Fruit fly (Drosophila melanogaster): ENCODE results near the gene CG17544.

CG17544 gene

DNA sequence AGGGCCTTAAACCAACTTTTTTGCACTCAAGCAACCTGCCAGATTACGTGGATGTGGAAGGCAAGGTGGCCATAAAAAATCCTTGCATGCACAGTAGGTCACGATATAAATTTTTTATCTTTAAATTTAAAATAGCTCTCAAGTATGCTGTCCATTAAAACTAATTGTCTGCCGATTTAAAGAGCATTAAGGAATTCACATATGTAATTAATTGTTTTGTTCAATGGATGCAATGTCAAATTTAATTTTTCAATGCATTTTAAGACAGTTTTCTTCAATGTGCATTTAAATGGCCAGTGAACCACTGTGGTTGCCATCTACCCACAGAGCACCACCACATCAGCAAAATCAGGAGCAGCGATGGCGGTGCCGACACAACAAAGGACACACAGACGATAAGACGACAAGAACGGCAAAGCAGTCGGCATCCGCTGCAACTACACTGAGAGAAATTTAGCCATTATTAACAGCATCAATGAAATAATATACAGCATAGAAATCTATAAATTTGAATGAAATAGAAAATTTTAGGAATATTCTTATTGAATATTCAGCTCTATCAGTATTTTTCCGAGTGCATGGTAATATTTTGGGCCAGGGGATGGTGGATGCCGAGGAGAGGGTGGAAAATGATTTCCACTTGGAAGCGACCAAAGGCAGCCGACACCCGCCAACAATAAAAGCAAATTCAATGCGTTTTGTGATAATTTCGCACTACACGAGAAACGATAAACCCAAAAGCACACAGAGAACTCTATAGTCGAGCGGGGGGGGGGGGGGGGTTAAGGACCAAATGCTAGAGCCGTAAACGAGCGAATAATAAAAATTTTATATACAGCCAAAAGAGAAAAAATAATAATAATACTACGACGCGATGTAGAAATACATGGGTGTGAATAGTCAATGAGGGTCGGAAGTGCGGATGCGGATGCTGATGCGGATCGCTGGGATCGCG lies 20.9 kb downstream of the CG17544 start (continued):
- TF ChIP-seq nmo (GFP tag; optimal IDR thresholded peaks at IDR 0.05) (peak; percentile 58), CG34422 (GFP tag; IDR thresholded peaks at IDR 0.05) (peak; percentile 74; the same call in 1 of the 3 replicates), CG2199 (GFP tag; IDR thresholded peaks at IDR 0.05) (no peak), al (GFP tag; IDR thresholded peaks at IDR 0.05) (no peak), pho (GFP tag; optimal IDR thresholded peaks at IDR 0.05) (no peak), CG9876 (GFP tag; optimal IDR thresholded peaks at IDR 0.05) (no peak), Fer1 (GFP tag; optimal IDR thresholded peaks at IDR 0.05) (peak; percentile 30), Side (GFP tag; optimal IDR thresholded peaks at IDR 0.05) (peak; percentile 35), Six4 (GFP tag; optimal IDR thresholded peaks at IDR 0.05) (no peak), CG16813 (GFP tag; IDR thresholded peaks at IDR 0.05; ENCODE audit: partially characterized antibody) (no peak), CG17802 (tag; optimal IDR thresholded peaks at IDR 0.05) (peak; percentile 20), z (GFP tag; IDR thresholded peaks at IDR 0.05) (no peak), wek (GFP tag; optimal IDR thresholded peaks at IDR 0.05) (no peak), gcm (GFP tag; optimal IDR thresholded peaks at IDR 0.05) (peak; percentile 41), CG3407 (GFP tag; optimal IDR thresholded peaks at IDR 0.05) (peak; percentile 16), scrt (GFP tag; optimal IDR thresholded peaks at IDR 0.05) (peak; percentile 37), schlank (tag; optimal IDR thresholded peaks at IDR 0.05) (no peak), CG12071 (GFP tag; optimal IDR thresholded peaks at IDR 0.05) (peak; percentile 10), CG7928 (GFP tag; optimal IDR thresholded peaks at IDR 0.05) (no peak), CG33557 (GFP tag; optimal IDR thresholded peaks at IDR 0.05) (peak; percentile 52), Hmr (GFP tag; optimal IDR thresholded peaks at IDR 0.05) (peak; percentile 9), lola (GFP tag; optimal IDR thresholded peaks at IDR 0.05) (peak in 1 of 3 experiments; percentile 68), Tbp (GFP tag; optimal IDR thresholded peaks at IDR 0.05) (no peak), hkb (optimal IDR thresholded peaks at IDR 0.05) (no peak), hkb (GFP tag; IDR thresholded peaks at IDR 0.05) (0 out of 2 replicates have a peak, but pooled peaks have one; percentile 32), Hr39 (optimal IDR thresholded peaks at IDR 0.05) (no peak), CG31224 (GFP tag; IDR thresholded peaks at IDR 0.05) (0 out of 2 replicates have a peak, but pooled peaks have one; percentile 7), cad (GFP tag; optimal IDR thresholded peaks at IDR 0.05) (no peak), CG6813 (GFP tag; optimal IDR thresholded peaks at IDR 0.05) (peak; percentile 35), CG7357 (GFP tag; IDR thresholded peaks at IDR 0.05) (no peak), Xbp1 (GFP tag; optimal IDR thresholded peaks at IDR 0.05) (peak; percentile 30), CG1024 (GFP tag; IDR thresholded peaks at IDR 0.05) (no peak), Chrac-16 (GFP tag; optimal IDR thresholded peaks at IDR 0.05) (peak; percentile 49), CG12659 (GFP tag; optimal IDR thresholded peaks at IDR 0.05) (peak; percentile 31), da (GFP tag; optimal IDR thresholded peaks at IDR 0.05) (no peak), dm (GFP tag; optimal IDR thresholded peaks at IDR 0.05) (no peak), salm (tag; optimal IDR thresholded peaks at IDR 0.05) (no peak), Opbp (GFP tag; IDR thresholded peaks at IDR 0.05; ENCODE audit: partially characterized antibody) (no peak), CG1792 (GFP tag; optimal IDR thresholded peaks at IDR 0.05) (peak; percentile 5), tll (GFP tag; optimal IDR thresholded peaks at IDR 0.05) (no peak), CG7987 (GFP tag; optimal IDR thresholded peaks at IDR 0.05) (no peak), CG10565 (GFP tag; optimal IDR thresholded peaks at IDR 0.05) (no peak), CG14710 (tag; optimal IDR thresholded peaks at IDR 0.05) (peak; percentile 65), danr (GFP tag; IDR thresholded peaks at IDR 0.05) (no peak), HmgZ (tag; optimal IDR thresholded peaks at IDR 0.05) (peak; percentile 22), en (GFP tag; optimal IDR thresholded peaks at IDR 0.05) (no peak), Atf-2 (GFP tag; optimal IDR thresholded peaks at IDR 0.05) (no peak), CG7556 (GFP tag; optimal IDR thresholded peaks at IDR 0.05) (peak; percentile 70), CG4424 (GFP tag; optimal IDR thresholded peaks at IDR 0.05) (peak; percentile 56)
